Worm (Caenorhabditis elegans) whole organism, late embryonic: Measurements from ENCODE around the gene C16D9.1.
A peak's percentile ranks its signal among the peaks of the same experiment; 100 is the strongest.

Source experiments
- Y22D7AL.16 ChIP-seq: sonication (generic microtip); optimal IDR thresholded peaks from 2 replicates; lab custom pipeline; 2016; ENCODE audit warnings: missing genetic modification characterization, missing compliant biosample characterization
- ahr-1 ChIP-seq: sonication (generic microtip); optimal IDR thresholded peaks from 2 replicates; lab custom pipeline; 2016; ENCODE audit warnings: missing genetic modification characterization, missing compliant biosample characterization
- che-1 ChIP-seq: sonication (generic microtip); optimal IDR thresholded peaks from 2 replicates; lab custom pipeline; 2016; ENCODE audit warnings: mild to moderate bottlenecking, missing genetic modification characterization, missing compliant biosample characterization
- elt-2 ChIP-seq: sonication (generic microtip); optimal IDR thresholded peaks from 2 replicates; lab custom pipeline; 2016; ENCODE audit warnings: missing genetic modification reagents, missing genetic modification characterization, missing compliant biosample characterization
- fax-1 ChIP-seq: sonication (generic microtip); optimal IDR thresholded peaks from 2 replicates; lab custom pipeline; 2016; ENCODE audit warnings: missing genotype, missing genetic modification characterization, missing compliant biosample characterization
- hlh-13 ChIP-seq: fragments of 200-800 bp; sonication (Bioruptor generic); optimal IDR thresholded peaks from 2 replicates; lab custom pipeline; 2018; ENCODE audit warnings: mild to moderate bottlenecking, missing genetic modification characterization, missing compliant biosample characterization
- nfya-1 ChIP-seq: sonication (generic microtip); optimal IDR thresholded peaks from 2 replicates; lab custom pipeline; 2017; ENCODE audit warnings: missing genetic modification characterization, mild to moderate bottlenecking, missing compliant biosample characterization, antibody characterized with exemption, moderate library complexity
- npax-4 ChIP-seq: sonication (generic microtip); optimal IDR thresholded peaks from 2 replicates; lab custom pipeline; 2016; ENCODE audit warnings: missing genetic modification characterization, missing compliant biosample characterization
- pros-1 ChIP-seq: fragments of 150-350 bp; optimal IDR thresholded peaks from 2 replicates; lab custom pipeline; 2014; ENCODE audit warnings: missing biosample characterization, missing genetic modification reagents, missing genetic modification characterization
- ref-2 ChIP-seq: sonication (generic microtip); optimal IDR thresholded peaks from 2 replicates; lab custom pipeline; 2016; ENCODE audit warnings: missing genetic modification characterization, missing compliant biosample characterization
- syd-9 ChIP-seq: sonication (generic microtip); optimal IDR thresholded peaks from 2 replicates; lab custom pipeline; 2016; ENCODE audit warnings: mild to moderate bottlenecking, missing genetic modification characterization, moderate library complexity, missing compliant biosample characterization
- unc-55 ChIP-seq: sonication (generic microtip); optimal IDR thresholded peaks from 2 replicates; lab custom pipeline; 2017; ENCODE audit warnings: missing biosample characterization, missing genetic modification reagents, missing genetic modification characterization

- TF ChIP-seq fax-1 (tag; lab: Kevin White, UChicago): no peak
- no peak for TF ChIP-seq syd-9 (tag; lab: Kevin White, UChicago)
- TF ChIP-seq unc-55: no peak
- no peak for TF ChIP-seq ahr-1 (tag; lab: Kevin White, UChicago)
- no peak for TF ChIP-seq ref-2 (tag; lab: Kevin White, UChicago)
- TF ChIP-seq elt-2 (tag; lab: Kevin White, UChicago): peak; percentile 6
- TF ChIP-seq Y22D7AL.16: no peak
- no peak for TF ChIP-seq pros-1 (tag; lab: Kevin White, UChicago)
- TF ChIP-seq npax-4 (tag; lab: Kevin White, UChicago): no peak
- TF ChIP-seq che-1 (tag; lab: Kevin White, UChicago): no peak
- no peak for TF ChIP-seq nfya-1 (tag; lab: Kevin White, UChicago)
- no peak for TF ChIP-seq hlh-13 (GFP tag; lab: Kevin White, UChicago)
Measured at ce11 chrV:8302522-8302921, 43.4 kb downstream of the C16D9.1 start, which contains the start of gene sel-9.
